Worm (Caenorhabditis elegans): ENCODE results near the gene CD4.11.

DNA sequence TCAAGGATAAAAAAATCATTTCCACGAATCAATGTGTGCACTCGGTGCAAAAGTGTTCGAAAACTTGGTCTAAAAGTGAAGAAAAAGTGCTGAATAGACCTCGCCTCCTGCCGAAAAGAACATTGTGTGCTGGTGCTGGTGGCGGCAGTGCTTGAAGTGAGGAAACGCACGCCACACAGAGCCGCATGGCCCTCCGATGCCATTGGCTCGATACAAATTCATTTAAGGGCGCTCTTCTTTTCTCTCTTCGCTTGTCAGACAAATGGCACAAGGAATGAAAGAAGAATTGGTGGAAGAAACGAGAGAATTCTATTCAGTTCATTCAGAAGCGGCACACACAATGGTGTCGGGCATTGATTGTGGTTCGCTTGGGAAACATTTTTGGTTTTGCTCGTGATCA, 2.6 kb upstream of the CD4.11 start:
- TF ChIP-seq aly-2 (tag; optimal IDR thresholded peaks at IDR 0.05), result no peak
- no peak for TF ChIP-seq lin-39 (tag; optimal IDR thresholded peaks at IDR 0.05)
- TF ChIP-seq lir-3 (tag; optimal IDR thresholded peaks at IDR 0.05), result no peak
- no peak for TF ChIP-seq nhr-28 (tag; optimal IDR thresholded peaks at IDR 0.05)
- no peak for TF ChIP-seq fkh-10 (GFP tag; optimal IDR thresholded peaks at IDR 0.05)
- no peak for TF ChIP-seq gei-8 (GFP tag; optimal IDR thresholded peaks at IDR 0.05)
- TF ChIP-seq ceh-62 (tag; optimal IDR thresholded peaks at IDR 0.05), result no peak

Measured in whole organism, L4 larva.